Fruit fly (Drosophila melanogaster) whole organism, embryonic: ENCODE data around the gene CG15332.

Experiments used
- Awh ChIP-seq: fragments of 200-800 bp; sonication (Bioruptor generic); IDR thresholded peaks from 2 replicates; pipeline ENCODE4, ENCODE4 v1.3.6; 2022; ENCODE audit warnings: missing biosample characterization, missing genetic modification characterization
- CG10209 ChIP-seq: fragments of 200-800 bp; sonication (Bioruptor generic); optimal IDR thresholded peaks from 3 replicates; lab custom pipeline; 2017; ENCODE audit warnings: missing biosample characterization, mild to moderate bottlenecking, missing genetic modification characterization, missing genetic modification reagents
- CG1024 ChIP-seq: fragments of 200-800 bp; sonication (Bioruptor generic); IDR thresholded peaks from 2 replicates; pipeline ENCODE4 v1.3.6; 2022; ENCODE audit warnings: missing biosample characterization, missing genetic modification characterization
- CG13424 ChIP-seq: fragments of 200-800 bp; sonication (Bioruptor generic); optimal IDR thresholded peaks from 2 replicates; lab custom pipeline; 2019; ENCODE audit warnings: missing biosample characterization, mild to moderate bottlenecking, missing genetic modification characterization, moderate library complexity
- CG14860 ChIP-seq: fragments of 200-800 bp; sonication (Bioruptor generic); IDR thresholded peaks from 3 replicates; pipeline ENCODE4 v1.3.6; 2022; ENCODE audit warnings: missing biosample characterization, missing genetic modification characterization; ENCODE audit not compliant: partially characterized antibody
- CG15601 ChIP-seq: fragments of 200-800 bp; sonication (Bioruptor generic); optimal IDR thresholded peaks from 3 replicates; lab custom pipeline; 2019; ENCODE audit warnings: missing biosample characterization, mild to moderate bottlenecking, missing genetic modification characterization, moderate library complexity
- CG16813 ChIP-seq: fragments of 200-800 bp; sonication (Bioruptor generic); IDR thresholded peaks from 3 replicates; pipeline ENCODE4 v1.3.6; 2022; ENCODE audit warnings: missing biosample characterization, missing genetic modification characterization; ENCODE audit not compliant: partially characterized antibody
- CG17359 ChIP-seq: fragments of 200-800 bp; sonication (Bioruptor generic); optimal IDR thresholded peaks from 3 replicates; lab custom pipeline; 2018; ENCODE audit warnings: missing biosample characterization, mild to moderate bottlenecking, missing genetic modification characterization, moderate library complexity
- CG2120 ChIP-seq: fragments of 200-800 bp; sonication (Bioruptor generic); optimal IDR thresholded peaks from 3 replicates; lab custom pipeline; 2016; ENCODE audit warnings: missing biosample characterization, missing genetic modification characterization
- CG2129 ChIP-seq: fragments of 200-800 bp; sonication (Bioruptor generic); IDR thresholded peaks from 2 replicates; pipeline ENCODE4 v1.3.6; 2022; ENCODE audit warnings: missing biosample characterization, missing genetic modification characterization; ENCODE audit not compliant: partially characterized antibody
- CG32767 ChIP-seq: fragments of 200-800 bp; sonication (Bioruptor generic); IDR thresholded peaks from 2 replicates; pipeline ENCODE4 v1.3.6; 2022; ENCODE audit warnings: missing biosample characterization, missing genetic modification characterization
- CG33557 ChIP-seq: fragments of 200-800 bp; sonication (Bioruptor generic); optimal IDR thresholded peaks from 2 replicates; lab custom pipeline; 2019; ENCODE audit warnings: missing biosample characterization, mild to moderate bottlenecking, missing genetic modification characterization, moderate library complexity
- CG5180 ChIP-seq: fragments of 200-800 bp; sonication (Bioruptor generic); optimal IDR thresholded peaks from 3 replicates; lab custom pipeline; 2017; ENCODE audit warnings: missing biosample characterization, missing genetic modification characterization, mild to moderate bottlenecking, moderate library complexity, missing genetic modification reagents
- CG7556 ChIP-seq: fragments of 200-800 bp; sonication (Bioruptor generic); optimal IDR thresholded peaks from 2 replicates; lab custom pipeline; 2017; ENCODE audit warnings: missing biosample characterization, mild to moderate bottlenecking, missing genetic modification characterization
- CG8290 ChIP-seq, 3 experiments: fragments of 200-800 bp; sonication (Bioruptor generic); optimal IDR thresholded peaks; 2 replicates each; lab custom pipeline; 2016 to 2019; ENCODE audit warnings: missing biosample characterization in 3 of 3, missing genetic modification characterization in 3 of 3, mild to moderate bottlenecking in 2 of 3, moderate library complexity in 1 of 3
- CG8924 ChIP-seq: fragments of 200-800 bp; optimal IDR thresholded peaks from 3 replicates; lab custom pipeline; 2019; ENCODE audit warnings: missing biosample characterization, mild to moderate bottlenecking, missing genetic modification characterization, moderate library complexity
- Hey ChIP-seq: fragments of 200-800 bp; sonication (Bioruptor generic); optimal IDR thresholded peaks from 3 replicates; lab custom pipeline; 2018; ENCODE audit warnings: missing biosample characterization, mild to moderate bottlenecking, missing genetic modification characterization
- Hr78 ChIP-seq, 2 experiments: fragments of 200-800 bp in 1 of 2; fragments of >200 bp in 1 of 2; sonication (Bioruptor generic) in 1 of 2; optimal IDR thresholded peaks; 2 replicates each; lab custom pipeline; 2017 to 2019; ENCODE audit warnings: missing biosample characterization in 2 of 2, missing genetic modification characterization in 2 of 2, mild to moderate bottlenecking in 1 of 2, moderate library complexity in 1 of 2
- Jarid2 ChIP-seq: fragments of 200-800 bp; sonication (Bioruptor generic); optimal IDR thresholded peaks from 3 replicates; lab custom pipeline; 2017; ENCODE audit warnings: mild to moderate bottlenecking, missing biosample characterization, missing genetic modification reagents, missing genetic modification characterization
- MTF-1 ChIP-seq: fragments of 200-800 bp; sonication (Bioruptor generic); optimal IDR thresholded peaks from 2 replicates; lab custom pipeline; 2018; ENCODE audit warnings: missing biosample characterization, mild to moderate bottlenecking, missing genetic modification characterization, borderline replicate concordance
- Pdp1 ChIP-seq, 2 experiments: fragments of 200-800 bp; sonication (Bioruptor generic); optimal IDR thresholded peaks; 3 replicates each; lab custom pipeline; 2016; ENCODE audit warnings: missing biosample characterization in 2 of 2, missing genetic modification characterization in 2 of 2, mild to moderate bottlenecking in 1 of 2, moderate library complexity in 1 of 2
- Ptx1 ChIP-seq: fragments of 200-800 bp; sonication (Bioruptor generic); IDR thresholded peaks from 2 replicates; pipeline ENCODE4 v1.3.6; 2022; ENCODE audit warnings: missing biosample characterization, missing genetic modification characterization
- Sox100B ChIP-seq: fragments of 200-800 bp; sonication (Bioruptor generic); optimal IDR thresholded peaks from 3 replicates; lab custom pipeline; 2018; ENCODE audit warnings: missing biosample characterization, mild to moderate bottlenecking, missing genetic modification characterization
- Trl ChIP-seq, 3 experiments: fragments of >200 bp in 2 of 3; fragments of 200-800 bp in 1 of 3; sonication (Bioruptor generic) in 1 of 3; optimal IDR thresholded peaks; 2 replicates in 1 of 3; 3 replicates in 2 of 3; lab custom pipeline; 2016 to 2017; ENCODE audit warnings: missing biosample characterization in 1 of 3, missing genetic modification characterization in 1 of 3
- ab ChIP-seq: fragments of 200-800 bp; sonication (Bioruptor generic); optimal IDR thresholded peaks from 2 replicates; lab custom pipeline; 2016; ENCODE audit warnings: missing biosample characterization, missing genetic modification characterization
- bab2 ChIP-seq: fragments of 200-800 bp; sonication (Bioruptor generic); optimal IDR thresholded peaks from 2 replicates; lab custom pipeline; 2016; ENCODE audit warnings: missing biosample characterization, missing genetic modification characterization
- bowl ChIP-seq: fragments of 200-800 bp; sonication (Bioruptor generic); IDR thresholded peaks from 2 replicates; pipeline ENCODE4 v1.3.6; 2022; ENCODE audit warnings: missing biosample characterization, missing genetic modification characterization
- cas ChIP-seq: fragments of 200-800 bp; sonication (Bioruptor generic); IDR thresholded peaks from 2 replicates; pipeline ENCODE4 v1.3.6; 2022; ENCODE audit warnings: missing biosample characterization, missing genetic modification characterization
- cato ChIP-seq: fragments of 200-800 bp; sonication (Bioruptor generic); optimal IDR thresholded peaks from 2 replicates; lab custom pipeline; 2016; ENCODE audit warnings: missing biosample characterization, missing genetic modification characterization, borderline replicate concordance
- chn ChIP-seq: fragments of 200-800 bp; sonication (Bioruptor generic); optimal IDR thresholded peaks from 2 replicates; lab custom pipeline; 2016; ENCODE audit warnings: missing biosample characterization, missing genetic modification characterization
- crol ChIP-seq: fragments of 200-800 bp; sonication (Bioruptor generic); IDR thresholded peaks from 2 replicates; pipeline ENCODE4 v1.3.6; 2022; ENCODE audit warnings: missing biosample characterization, missing genetic modification characterization
- dysf ChIP-seq: fragments of 200-800 bp; sonication (Bioruptor generic); IDR thresholded peaks from 3 replicates; pipeline ENCODE4 v1.3.6; 2022; ENCODE audit warnings: missing biosample characterization, missing genetic modification characterization
- ewg ChIP-seq: fragments of 200-800 bp; sonication (Bioruptor generic); optimal IDR thresholded peaks from 3 replicates; lab custom pipeline; 2017; ENCODE audit warnings: mild to moderate bottlenecking, missing biosample characterization, missing genetic modification reagents, missing genetic modification characterization
- gem ChIP-seq: fragments of 200-800 bp; sonication (Bioruptor generic); optimal IDR thresholded peaks from 2 replicates; lab custom pipeline; 2019; ENCODE audit warnings: missing biosample characterization, mild to moderate bottlenecking, missing genetic modification characterization, moderate library complexity
- klu ChIP-seq: fragments of 200-800 bp; sonication (Bioruptor generic); IDR thresholded peaks from 2 replicates; pipeline ENCODE4 v1.3.6; 2022; ENCODE audit warnings: missing biosample characterization, missing genetic modification characterization
- lmd ChIP-seq: fragments of 200-800 bp; sonication (Bioruptor generic); IDR thresholded peaks from 2 replicates; pipeline ENCODE4 v1.3.6; 2022; ENCODE audit warnings: missing biosample characterization, missing genetic modification characterization
- odd ChIP-seq: fragments of 200-800 bp; sonication (Bioruptor generic); optimal IDR thresholded peaks from 2 replicates; lab custom pipeline; 2017; ENCODE audit warnings: missing biosample characterization, mild to moderate bottlenecking, missing genetic modification characterization
- p53 ChIP-seq: fragments of 200-800 bp; sonication (Bioruptor generic); optimal IDR thresholded peaks from 2 replicates; lab custom pipeline; 2016; ENCODE audit warnings: missing biosample characterization, missing genetic modification characterization
- pb ChIP-seq: fragments of 200-800 bp; sonication (Bioruptor generic); optimal IDR thresholded peaks from 3 replicates; lab custom pipeline; 2016; ENCODE audit warnings: missing biosample characterization, missing genetic modification characterization
- pros ChIP-seq: fragments of 200-800 bp; sonication (Bioruptor generic); optimal IDR thresholded peaks from 3 replicates; lab custom pipeline; 2019; ENCODE audit warnings: missing biosample characterization, mild to moderate bottlenecking, missing genetic modification characterization, moderate library complexity
- row ChIP-seq: fragments of 200-800 bp; sonication (Bioruptor generic); IDR thresholded peaks from 3 replicates; pipeline ENCODE4 v1.3.6; 2022; ENCODE audit warnings: missing biosample characterization, missing genetic modification characterization
- sc ChIP-seq, 3 experiments: fragments of >200 bp in 2 of 3; fragments of 200-800 bp in 1 of 3; sonication (Bioruptor generic) in 1 of 3; optimal IDR thresholded peaks; 2 replicates in 2 of 3; 3 replicates in 1 of 3; lab custom pipeline; 2017; ENCODE audit warnings: mild to moderate bottlenecking in 1 of 3, missing biosample characterization in 1 of 3, missing genetic modification characterization in 1 of 3, missing genetic modification reagents in 1 of 3
- sd ChIP-seq: fragments of 200-800 bp; sonication (Bioruptor generic); optimal IDR thresholded peaks from 3 replicates; lab custom pipeline; 2018; ENCODE audit warnings: missing biosample characterization, mild to moderate bottlenecking, missing genetic modification characterization, moderate library complexity
- ssp ChIP-seq: fragments of 200-800 bp; sonication (Bioruptor generic); IDR thresholded peaks from 2 replicates; pipeline ENCODE4 v1.3.6; 2022; ENCODE audit warnings: missing biosample characterization, missing genetic modification characterization
- tup ChIP-seq: fragments of 200-800 bp; sonication (Bioruptor generic); optimal IDR thresholded peaks from 2 replicates; lab custom pipeline; 2016; ENCODE audit warnings: missing biosample characterization, mild to moderate bottlenecking, missing genetic modification characterization, moderate library complexity
- vfl ChIP-seq: fragments of 200-800 bp; sonication (Bioruptor generic); optimal IDR thresholded peaks from 2 replicates; lab custom pipeline; 2016; ENCODE audit warnings: missing biosample characterization, missing genetic modification characterization

The CG15332 gene

dm6 chrX:7938482-7938804 is 17.3 kb downstream of the CG15332 start:
- peak; percentile 63 for TF ChIP-seq CG15601 (tag; lab: Kevin White, UChicago)
- TF ChIP-seq ewg (GFP tag; lab: Kevin White, UChicago): no peak
- TF ChIP-seq CG32767 (GFP tag; lab: Robert Waterston, UW): peak; percentile 4; the same call in 1 of the 2 replicates
- no peak for TF ChIP-seq CG14860 (GFP tag; lab: Robert Waterston, UW)
- TF ChIP-seq klu (GFP tag; lab: Robert Waterston, UW): 0 out of 2 replicates have a peak, but pooled peaks have one; percentile 3
- TF ChIP-seq CG8924 (tag; lab: Kevin White, UChicago): peak; percentile 14
- no peak for TF ChIP-seq sc (optimal IDR thresholded peaks at IDR 0.05; lab: Kevin White, UChicago)
- TF ChIP-seq sc (GFP tag; optimal IDR thresholded peaks at IDR 0.05; lab: Kevin White, UChicago): peak; percentile 3
- TF ChIP-seq CG2120: no peak
- 0 out of 3 replicates have a peak, but pooled peaks have one; percentile 37 for TF ChIP-seq row (GFP tag; lab: Robert Waterston, UW)
- TF ChIP-seq CG10209: peak; percentile 4
- TF ChIP-seq sd (tag; lab: Kevin White, UChicago): no peak
- peak; percentile 27 for TF ChIP-seq CG5180
- TF ChIP-seq gem (tag; lab: Kevin White, UChicago): no peak
- peak; percentile 16 for TF ChIP-seq Trl (optimal IDR thresholded peaks at IDR 0.05; lab: Kevin White, UChicago)
- TF ChIP-seq Trl (GFP tag; optimal IDR thresholded peaks at IDR 0.05; lab: Kevin White, UChicago): no peak
- TF ChIP-seq pros (GFP tag; lab: Kevin White, UChicago): peak; percentile 25
- TF ChIP-seq bowl: 0 out of 2 replicates have a peak, but pooled peaks have one; percentile 3
- TF ChIP-seq crol (GFP tag; lab: Robert Waterston, UW): peak; percentile 87
- TF ChIP-seq Hr78 (GFP tag; optimal IDR thresholded peaks at IDR 0.05; lab: Kevin White, UChicago): peak in 1 of 2 experiments; percentile 66
- no peak for TF ChIP-seq CG1024 (GFP tag; lab: Robert Waterston, UW)
- TF ChIP-seq chn: peak; percentile 1
- no peak for TF ChIP-seq Ptx1 (GFP tag; lab: Robert Waterston, UW)
- TF ChIP-seq CG13424 (tag; lab: Kevin White, UChicago): peak; percentile 54
- no peak for TF ChIP-seq CG16813 (GFP tag; lab: Robert Waterston, UW)
- TF ChIP-seq Sox100B: peak; percentile 26
- TF ChIP-seq CG7556: peak; percentile 72
- TF ChIP-seq ssp: 0 out of 2 replicates have a peak, but pooled peaks have one; percentile 1
- TF ChIP-seq dysf (GFP tag; lab: Robert Waterston, UW): 0 out of 3 replicates have a peak, but pooled peaks have one; percentile 0
- TF ChIP-seq cato: no peak

- no peak for TF ChIP-seq cas (GFP tag; lab: Robert Waterston, UW)
- peak; percentile 44 for TF ChIP-seq vfl (GFP tag; lab: Kevin White, UChicago)
- TF ChIP-seq CG2129 (GFP tag; lab: Robert Waterston, UW): no peak
- TF ChIP-seq ab: peak; percentile 59
- TF ChIP-seq ewg (GFP tag; lab: Kevin White, UChicago): peak; percentile 80
- TF ChIP-seq CG33557 (GFP tag; lab: Kevin White, UChicago): peak; percentile 84
- TF ChIP-seq lmd (GFP tag; lab: Robert Waterston, UW): peak; percentile 84
- TF ChIP-seq p53 (GFP tag; lab: Kevin White, UChicago): peak; percentile 90
- no peak for TF ChIP-seq tup (GFP tag; lab: Kevin White, UChicago)
- TF ChIP-seq Hey (tag; lab: Kevin White, UChicago): no peak
- no peak for TF ChIP-seq MTF-1
- TF ChIP-seq CG17359 (tag; lab: Kevin White, UChicago): peak; percentile 77
- TF ChIP-seq Jarid2 (GFP tag; lab: Kevin White, UChicago): peak; percentile 4
- peak; percentile 51 for TF ChIP-seq CG8290 (GFP tag; optimal IDR thresholded peaks at IDR 0.05; lab: Kevin White, UChicago)
- TF ChIP-seq CG8290 (tag; optimal IDR thresholded peaks at IDR 0.05; lab: Kevin White, UChicago): peak in 1 of 2 experiments; percentile 59
- TF ChIP-seq Pdp1 (GFP tag; optimal IDR thresholded peaks at IDR 0.05; lab: Kevin White, UChicago): peak; percentile 81 to 92
- peak; percentile 79 for TF ChIP-seq bab2 (GFP tag; lab: Kevin White, UChicago)
- peak; percentile 86 for TF ChIP-seq pb (GFP tag; lab: Kevin White, UChicago)
- peak; percentile 82 for TF ChIP-seq odd (GFP tag; lab: Kevin White, UChicago)
- TF ChIP-seq Awh (GFP tag; lab: Robert Waterston, UW): peak; percentile 70; the same call in 1 of the 2 replicates
Observed at dm6 chrX:7937588-7938481, 18.0 kb downstream of the CG15332 start.
